Fruit fly (Drosophila melanogaster) whole organism, embryonic: Measurements from ENCODE around the gene CG11279.

Experiments
- B-H1 ChIP-seq: fragments of 200-800 bp; sonication (Bioruptor generic); IDR thresholded peaks from 3 replicates; pipeline ENCODE4 v1.3.6; 2022; ENCODE audit warnings: missing biosample characterization, missing genetic modification characterization
- CG10462 ChIP-seq: fragments of 200-800 bp; sonication (Bioruptor generic); optimal IDR thresholded peaks from 2 replicates; lab custom pipeline; 2016; ENCODE audit warnings: missing biosample characterization, missing genetic modification characterization
- CG11456 ChIP-seq: fragments of 200-800 bp; sonication (Bioruptor generic); IDR thresholded peaks from 3 replicates; pipeline ENCODE4 v1.3.6; 2022; ENCODE audit warnings: missing biosample characterization, missing genetic modification characterization
- CG18764 ChIP-seq: fragments of 200-800 bp; sonication (Bioruptor generic); optimal IDR thresholded peaks from 3 replicates; lab custom pipeline; 2016; ENCODE audit warnings: missing biosample characterization, missing genetic modification characterization
- CG3838 ChIP-seq: fragments of 200-800 bp; sonication (Bioruptor generic); optimal IDR thresholded peaks from 3 replicates; lab custom pipeline; 2016; ENCODE audit warnings: missing biosample characterization, missing genetic modification characterization
- Deaf1 ChIP-seq: fragments of 200-800 bp; optimal IDR thresholded peaks from 3 replicates; lab custom pipeline; 2019; ENCODE audit warnings: missing biosample characterization, mild to moderate bottlenecking, missing genetic modification characterization, moderate library complexity
- Hmr ChIP-seq: fragments of 200-800 bp; sonication (Bioruptor generic); optimal IDR thresholded peaks from 3 replicates; lab custom pipeline; 2017; ENCODE audit warnings: mild to moderate bottlenecking, missing biosample characterization, missing genetic modification reagents, missing genetic modification characterization
- Nf-YC ChIP-seq: fragments of 200-800 bp; optimal IDR thresholded peaks from 3 replicates; lab custom pipeline; 2019; ENCODE audit warnings: missing biosample characterization, mild to moderate bottlenecking, missing genetic modification characterization, moderate library complexity
- gfzf ChIP-seq: fragments of 200-800 bp; sonication (Bioruptor generic); optimal IDR thresholded peaks from 2 replicates; lab custom pipeline; 2016; ENCODE audit warnings: missing biosample characterization, mild to moderate bottlenecking, missing genetic modification characterization, moderate library complexity
- knrl ChIP-seq: fragments of 200-800 bp; sonication (Bioruptor generic); IDR thresholded peaks from 3 replicates; pipeline ENCODE4 v1.3.6; 2022; ENCODE audit warnings: missing biosample characterization, missing genetic modification characterization; ENCODE audit not compliant: partially characterized antibody
- pan ChIP-seq, 4 experiments: fragments of >200 bp in 3 of 4; fragments of 200-800 bp in 1 of 4; sonication (Bioruptor generic) in 1 of 4; optimal IDR thresholded peaks in 3 of 4; IDR thresholded peaks in 1 of 4; 2 replicates each; pipeline versions ENCODE4 v1.3.6 to Lab custom; 2017 to 2022; ENCODE audit warnings: missing biosample characterization in 2 of 4, missing genetic modification characterization in 2 of 4, mixed read lengths in 1 of 4
- sima ChIP-seq: fragments of 200-800 bp; sonication (Bioruptor generic); optimal IDR thresholded peaks from 2 replicates; lab custom pipeline; 2016; ENCODE audit warnings: missing biosample characterization, missing genetic modification characterization
- vfl ChIP-seq: fragments of 200-800 bp; sonication (Bioruptor generic); optimal IDR thresholded peaks from 2 replicates; lab custom pipeline; 2016; ENCODE audit warnings: missing biosample characterization, missing genetic modification characterization

dm6 chr3L:13058429-13058828 is 11.7 kb downstream of the CG11279 start:
- TF ChIP-seq Hmr (GFP tag; lab: Kevin White, UChicago) (no peak), sima (no peak), pan (optimal IDR thresholded peaks at IDR 0.05; lab: Kevin White, UChicago) (no peak), pan (GFP tag; optimal IDR thresholded peaks at IDR 0.05 in 1 of 2, IDR thresholded peaks at IDR 0.05 in 1 of 2) (no peak), gfzf (GFP tag; lab: Kevin White, UChicago) (no peak), CG3838 (GFP tag; lab: Kevin White, UChicago) (no peak), Deaf1 (no peak), B-H1 (GFP tag; lab: Robert Waterston, UW) (no peak), vfl (GFP tag; lab: Kevin White, UChicago) (no peak), CG18764 (GFP tag; lab: Kevin White, UChicago) (no peak), Nf-YC (tag; lab: Kevin White, UChicago) (no peak), CG10462 (GFP tag; lab: Kevin White, UChicago) (no peak), CG11456 (GFP tag; lab: Robert Waterston, UW) (no peak), knrl (GFP tag; lab: Robert Waterston, UW) (no peak)
